Fruit fly (Drosophila melanogaster) Kc167 (cell line): ENCODE measurements around the gene CG17327.

Source experiments
- Myc ChIP-seq: fragments of >200 bp; optimal IDR thresholded peaks from 2 replicates; lab custom pipeline; 2017; ENCODE audit warnings: missing external identifiers
- Sin3A ChIP-seq: fragments of >200 bp; optimal IDR thresholded peaks from 2 replicates; lab custom pipeline; 2018; ENCODE audit warnings: missing external identifiers
- h ChIP-seq: fragments of >200 bp; optimal IDR thresholded peaks from 3 replicates; lab custom pipeline; 2018; ENCODE audit warnings: missing external identifiers
- insv ChIP-seq: fragments of >200 bp; optimal IDR thresholded peaks from 3 replicates; lab custom pipeline; 2018; ENCODE audit warnings: missing external identifiers
- psq ChIP-seq: fragments of >200 bp; optimal IDR thresholded peaks from 2 replicates; lab custom pipeline; 2017; ENCODE audit warnings: missing external identifiers
- ttk ChIP-seq: sonication (Bioruptor generic); optimal IDR thresholded peaks from 2 replicates; lab custom pipeline; 2017; ENCODE audit warnings: missing external identifiers

Gene CG17327

dm6 chr3R:13030257-13031173 is 33.0 kb upstream of the CG17327 start, which contains the start of the genes CG46281 and CG46280:
Gene CG46281 (minus strand): TSS chr3R:13030307.
Gene CG46280 (minus strand): TSS chr3R:13030659.
- TF ChIP-seq ttk (lab: Kevin White, UChicago) = no peak
- no peak for TF ChIP-seq Sin3A
- TF ChIP-seq h (lab: Kevin White, UChicago) = no peak
- TF ChIP-seq Myc (lab: Kevin White, UChicago) = no peak
- TF ChIP-seq psq (lab: Kevin White, UChicago) = no peak
- TF ChIP-seq insv (lab: Kevin White, UChicago) = no peak

dm6 chr3R:13018995-13019394 is 21.5 kb upstream of the CG17327 start:
- TF ChIP-seq Sin3A (no peak), Myc (lab: Kevin White, UChicago) (no peak), psq (lab: Kevin White, UChicago) (no peak), insv (lab: Kevin White, UChicago) (no peak), h (lab: Kevin White, UChicago) (no peak), ttk (lab: Kevin White, UChicago) (no peak)

- TF ChIP-seq Myc (lab: Kevin White, UChicago) (no peak), Sin3A (no peak), psq (lab: Kevin White, UChicago) (no peak), h (lab: Kevin White, UChicago) (no peak), insv (lab: Kevin White, UChicago) (no peak), ttk (lab: Kevin White, UChicago) (no peak)
Measured at dm6 chr3R:13018284-13018900, 20.9 kb upstream of the CG17327 start.

dm6 chr3R:13017623-13018036 is 20.1 kb upstream of the CG17327 start:
- no peak for TF ChIP-seq ttk (lab: Kevin White, UChicago)
- no peak for TF ChIP-seq Myc (lab: Kevin White, UChicago)
- TF ChIP-seq h (lab: Kevin White, UChicago) = no peak
- no peak for TF ChIP-seq psq (lab: Kevin White, UChicago)
- no peak for TF ChIP-seq insv (lab: Kevin White, UChicago)
- TF ChIP-seq Sin3A = no peak

dm6 chr3R:13015811-13016766 is 18.6 kb upstream of the CG17327 start:
- TF ChIP-seq ttk (lab: Kevin White, UChicago) (no peak), Sin3A (no peak), insv (lab: Kevin White, UChicago) (no peak), h (lab: Kevin White, UChicago) (no peak), psq (lab: Kevin White, UChicago) (no peak), Myc (lab: Kevin White, UChicago) (no peak)

dm6 chr3R:13015402-13015801 is 17.9 kb upstream of the CG17327 start:
- TF ChIP-seq h (lab: Kevin White, UChicago) = no peak
- TF ChIP-seq insv (lab: Kevin White, UChicago) = no peak
- TF ChIP-seq ttk (lab: Kevin White, UChicago) = no peak
- no peak for TF ChIP-seq psq (lab: Kevin White, UChicago)

- no peak for TF ChIP-seq psq (lab: Kevin White, UChicago)
- no peak for TF ChIP-seq h (lab: Kevin White, UChicago)
Measured at dm6 chr3R:13014168-13014881, 16.8 kb upstream of the CG17327 start.

dm6 chr3R:13012990-13013389 is 15.5 kb upstream of the CG17327 start:
- TF ChIP-seq insv (lab: Kevin White, UChicago) (no peak), h (lab: Kevin White, UChicago) (no peak), Myc (lab: Kevin White, UChicago) (no peak), Sin3A (no peak), psq (lab: Kevin White, UChicago) (no peak), ttk (lab: Kevin White, UChicago) (no peak)

- TF ChIP-seq Sin3A (no peak), Myc (lab: Kevin White, UChicago) (no peak), psq (lab: Kevin White, UChicago) (no peak)
Measured at dm6 chr3R:13012351-13012750, 14.8 kb upstream of the CG17327 start.

- TF ChIP-seq Myc (lab: Kevin White, UChicago) (no peak), Sin3A (no peak), psq (lab: Kevin White, UChicago) (no peak), insv (lab: Kevin White, UChicago) (no peak), ttk (lab: Kevin White, UChicago) (no peak), h (lab: Kevin White, UChicago) (no peak)
Measured at dm6 chr3R:13011621-13011963, 14.1 kb upstream of the CG17327 start, which contains the start of gene CtBP. Gene CtBP (plus strand): TSS chr3R:13011649.
